Fruit fly (Drosophila melanogaster): ENCODE measurements around the gene CG12522.

DNA sequence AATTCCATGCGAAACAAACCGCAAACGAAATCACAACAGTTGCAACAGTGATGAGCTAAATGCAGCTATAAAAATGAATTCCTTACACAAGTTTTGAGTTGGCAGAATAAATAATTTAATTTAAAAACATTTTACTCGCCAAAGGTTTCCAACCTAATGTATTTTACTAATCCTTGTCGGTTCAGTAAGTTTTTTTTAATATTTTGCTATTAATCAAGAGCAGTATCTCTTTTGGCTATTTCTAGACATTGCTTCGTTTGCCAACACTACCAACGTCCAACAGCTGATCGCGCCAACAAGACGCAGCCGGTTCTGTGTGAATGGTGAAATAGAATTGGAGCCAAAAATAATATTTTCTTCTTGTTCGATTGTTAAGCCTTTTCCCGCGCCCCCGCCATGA is 43.3 kb upstream of the CG12522 start, which contains the start of the genes CG32075, CG45101 and SuUR:
- TF ChIP-seq psq (optimal IDR thresholded peaks at IDR 0.05) (no peak), Myc (optimal IDR thresholded peaks at IDR 0.05) (no peak), Sin3A (optimal IDR thresholded peaks at IDR 0.05) (no peak)
